Fruit fly (Drosophila melanogaster): ENCODE measurements around the gene Drsl3.

Drsl3 gene

dm6 chr3L:3274463-3275177, 40.2 kb upstream of the Drsl3 start:
- TF ChIP-seq CG2678 (tag; optimal IDR thresholded peaks at IDR 0.05) (peak; percentile 2), CG18011 (GFP tag; optimal IDR thresholded peaks at IDR 0.05) (no peak), phol (tag; optimal IDR thresholded peaks at IDR 0.05) (peak; percentile 17), CG7745 (tag; optimal IDR thresholded peaks at IDR 0.05) (no peak), Blimp-1 (GFP tag; optimal IDR thresholded peaks at IDR 0.05) (peak; percentile 92), gem (tag; optimal IDR thresholded peaks at IDR 0.05) (peak; percentile 16), Sox102F (GFP tag; optimal IDR thresholded peaks at IDR 0.05) (peak; percentile 37), oc (tag; optimal IDR thresholded peaks at IDR 0.05) (peak; percentile 24), slou (GFP tag; optimal IDR thresholded peaks at IDR 0.05) (no peak), sens (GFP tag) (peak; percentile 70), Lim3 (GFP tag; IDR thresholded peaks at IDR 0.05) (no peak), dmrt99B (tag; optimal IDR thresholded peaks at IDR 0.05) (peak; percentile 13)

dm6 chr3L:3276930-3277329, 37.9 kb upstream of the Drsl3 start:
- TF ChIP-seq CoRest (tag; optimal IDR thresholded peaks at IDR 0.05) (peak; percentile 27), phol (tag; optimal IDR thresholded peaks at IDR 0.05) (no peak), Bgb (GFP tag; IDR thresholded peaks at IDR 0.05; ENCODE audit: partially characterized antibody) (peak; percentile 23; the same call in 1 of the 2 replicates), CG8765 (GFP tag; IDR thresholded peaks at IDR 0.05) (no peak), stwl (tag; optimal IDR thresholded peaks at IDR 0.05) (peak; percentile 54), trem (tag; optimal IDR thresholded peaks at IDR 0.05) (peak; percentile 16), E2f2 (GFP tag; IDR thresholded peaks at IDR 0.05) (0 out of 2 replicates have a peak, but pooled peaks have one; percentile 8), z (GFP tag; IDR thresholded peaks at IDR 0.05) (peak; percentile 83), lbe (GFP tag; optimal IDR thresholded peaks at IDR 0.05) (no peak), Pdp1 (GFP tag; optimal IDR thresholded peaks at IDR 0.05) (peak in 1 of 2 experiments; percentile 26), pita (GFP tag; optimal IDR thresholded peaks at IDR 0.05) (peak; percentile 61), CG8290 (GFP tag; optimal IDR thresholded peaks at IDR 0.05) (no peak), CG8290 (tag; optimal IDR thresholded peaks at IDR 0.05) (no peak), CG11247 (GFP tag; IDR thresholded peaks at IDR 0.05) (peak; percentile 95), sisA (GFP tag; IDR thresholded peaks at IDR 0.05) (no peak), CTCF (GFP tag; optimal IDR thresholded peaks at IDR 0.05) (peak; percentile 58), Ravus (GFP tag; IDR thresholded peaks at IDR 0.05) (no peak), yki (optimal IDR thresholded peaks at IDR 0.05) (no peak), Dp (GFP tag; optimal IDR thresholded peaks at IDR 0.05) (peak; percentile 8), dati (GFP tag; IDR thresholded peaks at IDR 0.05) (no peak), ftz-f1 (GFP tag; optimal IDR thresholded peaks at IDR 0.05) (peak; percentile 80), CG15601 (tag; optimal IDR thresholded peaks at IDR 0.05) (peak; percentile 3), CG13287 (GFP tag; IDR thresholded peaks at IDR 0.05; ENCODE audit: partially characterized antibody) (peak; percentile 62; the same call in 1 of the 2 replicates), Opbp (GFP tag; IDR thresholded peaks at IDR 0.05; ENCODE audit: partially characterized antibody) (peak; percentile 49; the same call in 1 of the 3 replicates), Lhr (GFP tag; optimal IDR thresholded peaks at IDR 0.05) (peak; percentile 56)

dm6 chr3L:3279930-3280329, 34.9 kb upstream of the Drsl3 start, which contains the start of gene CG12017:
TSS of gene CG12017 (plus strand) at chr3L:3280239.
- peak; percentile 37 for TF ChIP-seq kni (GFP tag; optimal IDR thresholded peaks at IDR 0.05)
- peak in 1 of 2 experiments; percentile 22 for TF ChIP-seq Trl (optimal IDR thresholded peaks at IDR 0.05)
- TF ChIP-seq Trl (GFP tag; optimal IDR thresholded peaks at IDR 0.05): no peak
- 0 out of 3 replicates have a peak, but pooled peaks have one; percentile 15 for TF ChIP-seq Doc3 (GFP tag; IDR thresholded peaks at IDR 0.05; ENCODE audit: partially characterized antibody)
- TF ChIP-seq gcm2 (GFP tag; optimal IDR thresholded peaks at IDR 0.05): no peak
- peak; percentile 11 for TF ChIP-seq Blimp-1 (GFP tag; optimal IDR thresholded peaks at IDR 0.05)
- TF ChIP-seq CG3163 (GFP tag; optimal IDR thresholded peaks at IDR 0.05): peak; percentile 63
- TF ChIP-seq hkb (optimal IDR thresholded peaks at IDR 0.05): no peak
- no peak for TF ChIP-seq hkb (GFP tag; IDR thresholded peaks at IDR 0.05)
